Worm (Caenorhabditis elegans): ENCODE results near the gene pin-2.

ce11 chrIV:12825304-12825703 is 31.7 kb downstream of the pin-2 start, which contains the start of gene M02B1.4:
- TF ChIP-seq ztf-6 (GFP tag; IDR thresholded peaks at IDR 0.05), result no peak
- TF ChIP-seq F37B4.10 (GFP tag; IDR thresholded peaks at IDR 0.05), result no peak
- TF ChIP-seq unc-62 (GFP tag; optimal IDR thresholded peaks at IDR 0.05), result no peak
- TF ChIP-seq nfya-1 (tag; optimal IDR thresholded peaks at IDR 0.05; ENCODE audit: borderline replicate concordance, insufficient read depth), result no peak
- TF ChIP-seq mes-4 (tag; optimal IDR thresholded peaks at IDR 0.05), result no peak
- TF ChIP-seq B0019.2 (GFP tag; conservative IDR thresholded peaks at IDR 0.05), result no peak
- TF ChIP-seq snpc-4 (GFP tag; optimal IDR thresholded peaks at IDR 0.05), result no peak
- no peak for TF ChIP-seq snpc-4 (tag; optimal IDR thresholded peaks at IDR 0.05)
- TF ChIP-seq hlh-26 (GFP tag; conservative IDR thresholded peaks at IDR 0.05), result no peak
- no peak for TF ChIP-seq F52B5.7 (tag; optimal IDR thresholded peaks at IDR 0.05)
